Worm (Caenorhabditis elegans): ENCODE data around the gene lurp-3.

- TF ChIP-seq ceh-18 (tag; optimal IDR thresholded peaks at IDR 0.05) (no peak), nhr-11 (tag; optimal IDR thresholded peaks at IDR 0.05) (no peak), F13H6.1 (tag; optimal IDR thresholded peaks at IDR 0.05) (no peak), ztf-16 (tag; optimal IDR thresholded peaks at IDR 0.05) (no peak), pros-1 (tag; optimal IDR thresholded peaks at IDR 0.05) (no peak), gmeb-2 (tag; optimal IDR thresholded peaks at IDR 0.05) (no peak), ceh-19 (GFP tag; optimal IDR thresholded peaks at IDR 0.05) (no peak), pax-1 (tag; optimal IDR thresholded peaks at IDR 0.05) (no peak)
Measured at ce11 chrV:13423608-13424007, 31.9 kb upstream of the lurp-3 start, which contains the start of gene srv-10.
